Fruit fly (Drosophila melanogaster): Measurements from ENCODE around the gene Ranbp21.
A peak's percentile ranks its signal among the peaks of the same experiment; 100 is the strongest.

The Ranbp21 gene

dm6 chrX:19663859-19664728 lies 12.0 kb upstream of the Ranbp21 start, which contains the start of the genes CG14223 and Ssu72:
Gene CG14223, minus strand, starts transcription at chrX:19663971.
Gene Ssu72, plus strand, starts transcription at chrX:19664561.
- TF ChIP-seq Hnf4 (GFP tag; optimal IDR thresholded peaks at IDR 0.05), result peak; percentile 15
- TF ChIP-seq brk (GFP tag; optimal IDR thresholded peaks at IDR 0.05), result no peak
- peak; percentile 6 for TF ChIP-seq woc (GFP tag; optimal IDR thresholded peaks at IDR 0.05)

dm6 chrX:19663196-19663858 lies 11.3 kb upstream of the Ranbp21 start:
- peak; percentile 37 for TF ChIP-seq fru (GFP tag; optimal IDR thresholded peaks at IDR 0.05)
- TF ChIP-seq Jra (GFP tag; optimal IDR thresholded peaks at IDR 0.05), result no peak
- no peak for TF ChIP-seq Dfd (GFP tag; optimal IDR thresholded peaks at IDR 0.05)
- TF ChIP-seq Abd-B (GFP tag; optimal IDR thresholded peaks at IDR 0.05), result no peak
- no peak for TF ChIP-seq Dif (GFP tag; optimal IDR thresholded peaks at IDR 0.05; ENCODE audit: partially characterized antibody)
- no peak for TF ChIP-seq Myc (optimal IDR thresholded peaks at IDR 0.05)
- peak; percentile 16 for TF ChIP-seq OdsH (GFP tag; optimal IDR thresholded peaks at IDR 0.05)
- TF ChIP-seq dmrt93B (GFP tag; optimal IDR thresholded peaks at IDR 0.05), result no peak
- TF ChIP-seq tai (GFP tag; optimal IDR thresholded peaks at IDR 0.05), result no peak
- peak; percentile 37 for TF ChIP-seq psq (GFP tag; optimal IDR thresholded peaks at IDR 0.05)
- no peak for TF ChIP-seq Hnf4 (GFP tag; optimal IDR thresholded peaks at IDR 0.05)
- TF ChIP-seq GATAd (GFP tag; optimal IDR thresholded peaks at IDR 0.05), result no peak
- TF ChIP-seq Hr83 (GFP tag; optimal IDR thresholded peaks at IDR 0.05; ENCODE audit: poor library complexity, severe bottlenecking), result peak; percentile 3
- TF ChIP-seq sage (GFP tag; optimal IDR thresholded peaks at IDR 0.05), result no peak
- no peak for TF ChIP-seq Mio (GFP tag; optimal IDR thresholded peaks at IDR 0.05)
- TF ChIP-seq HLH106 (tag; optimal IDR thresholded peaks at IDR 0.05), result peak; percentile 64
- peak in 1 of 2 experiments; percentile 33 for TF ChIP-seq dl (GFP tag; optimal IDR thresholded peaks at IDR 0.05; ENCODE audit: insufficient read depth in 1 of 2, partially characterized antibody in 2 of 2)
- TF ChIP-seq woc (GFP tag; optimal IDR thresholded peaks at IDR 0.05), result peak; percentile 79
- no peak for TF ChIP-seq jim (GFP tag; optimal IDR thresholded peaks at IDR 0.05)
- peak; percentile 34 for TF ChIP-seq br (GFP tag; optimal IDR thresholded peaks at IDR 0.05)
- TF ChIP-seq Hr78 (GFP tag; optimal IDR thresholded peaks at IDR 0.05), result no peak
- TF ChIP-seq usp (GFP tag; optimal IDR thresholded peaks at IDR 0.05), result no peak
- peak; percentile 39 for TF ChIP-seq ey (GFP tag; optimal IDR thresholded peaks at IDR 0.05)
- peak; percentile 5 for TF ChIP-seq CG9705 (GFP tag; optimal IDR thresholded peaks at IDR 0.05)
- TF ChIP-seq brk (GFP tag; optimal IDR thresholded peaks at IDR 0.05), result no peak
- TF ChIP-seq CG32264 (GFP tag; optimal IDR thresholded peaks at IDR 0.05), result no peak
- TF ChIP-seq N (GFP tag; optimal IDR thresholded peaks at IDR 0.05), result no peak
- no peak for TF ChIP-seq Vsx2 (GFP tag; optimal IDR thresholded peaks at IDR 0.05; ENCODE audit: partially characterized antibody)
- no peak for TF ChIP-seq CrebA (GFP tag; optimal IDR thresholded peaks at IDR 0.05; ENCODE audit: borderline replicate concordance)
- TF ChIP-seq sv (GFP tag; optimal IDR thresholded peaks at IDR 0.05), result no peak
- peak in 1 of 2 experiments; percentile 45 for TF ChIP-seq foxo (GFP tag; optimal IDR thresholded peaks at IDR 0.05)
- TF ChIP-seq Rel (GFP tag; optimal IDR thresholded peaks at IDR 0.05), result no peak
- TF ChIP-seq Rel (tag; optimal IDR thresholded peaks at IDR 0.05), result no peak
- peak; percentile 6 for TF ChIP-seq h (GFP tag; optimal IDR thresholded peaks at IDR 0.05)
- no peak for TF ChIP-seq dsf (GFP tag; optimal IDR thresholded peaks at IDR 0.05; ENCODE audit: borderline replicate concordance)
- peak; percentile 68 for TF ChIP-seq Sp1 (GFP tag; optimal IDR thresholded peaks at IDR 0.05)
- no peak for TF ChIP-seq pan (optimal IDR thresholded peaks at IDR 0.05)
- TF ChIP-seq lola (GFP tag; optimal IDR thresholded peaks at IDR 0.05), result no peak
- TF ChIP-seq rgr (GFP tag; optimal IDR thresholded peaks at IDR 0.05), result peak; percentile 14

All from whole organism, wandering third instar larva.